Fruit fly (Drosophila melanogaster) S2 (cell line): ENCODE data around the gene CG14270.

ENCODE experiments used
- CG8478 ChIP-seq: fragments of >200 bp; optimal IDR thresholded peaks from 2 replicates; lab custom pipeline; 2018
- CTCF ChIP-seq, 2 experiments: fragments of >200 bp; optimal IDR thresholded peaks; 2 replicates each; lab custom pipeline; 2018

DNA sequence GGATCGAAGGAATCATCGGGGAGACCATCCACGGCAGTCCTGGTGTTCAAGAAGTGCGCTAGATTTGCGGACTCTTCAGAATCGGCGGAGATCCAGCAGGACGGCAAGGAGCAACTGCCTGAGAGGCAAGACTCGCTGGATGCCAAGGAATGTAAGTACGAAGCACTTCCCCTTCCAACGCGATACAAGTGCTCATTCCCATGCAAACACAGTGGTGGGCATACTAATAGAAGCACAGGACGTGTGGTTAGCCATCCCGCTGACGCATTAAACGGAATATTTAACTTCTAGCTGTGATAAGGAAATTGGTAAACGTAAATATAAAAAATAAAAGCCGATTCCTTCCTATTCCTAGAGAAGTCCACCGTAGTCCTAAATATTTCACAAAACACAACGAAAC, 693 bp upstream of the CG14270 start:
- TF ChIP-seq CG8478 (lab: Kevin White, UChicago) (no peak), CTCF (optimal IDR thresholded peaks at IDR 0.05; lab: Kevin White, UChicago) (no peak)
